Worm (Caenorhabditis elegans) whole organism, L3 larva: Measurements from ENCODE around the gene picc-1.

ENCODE experiments used
- R02D3.7 ChIP-seq: fragments of 150-350 bp; optimal IDR thresholded peaks from 2 replicates; lab custom pipeline; 2014; ENCODE audit warnings: missing biosample characterization, missing genetic modification characterization
- aly-2 ChIP-seq: fragments of 150-350 bp; optimal IDR thresholded peaks from 2 replicates; lab custom pipeline; 2014; ENCODE audit warnings: missing biosample characterization, missing genetic modification characterization
- ama-1 ChIP-seq: fragments of 150-350 bp; optimal IDR thresholded peaks from 2 replicates; lab custom pipeline; 2018
- ceh-16 ChIP-seq: sonication (generic microtip); optimal IDR thresholded peaks from 2 replicates; lab custom pipeline; 2017; ENCODE audit warnings: missing biosample characterization, missing genetic modification characterization
- ceh-82 ChIP-seq: fragments of 150-350 bp; optimal IDR thresholded peaks from 2 replicates; lab custom pipeline; 2014; ENCODE audit warnings: missing biosample characterization, missing genetic modification characterization
- daf-12 ChIP-seq: fragments of 150-350 bp; optimal IDR thresholded peaks from 2 replicates; lab custom pipeline; 2014; ENCODE audit warnings: missing biosample characterization, missing genetic modification reagents, missing genetic modification characterization
- egl-27 ChIP-seq: sonication (generic microtip); optimal IDR thresholded peaks from 4 replicates; lab custom pipeline; 2017; ENCODE audit warnings: missing biosample characterization, missing genetic modification reagents, missing genetic modification characterization
- egl-5 ChIP-seq: fragments of 150-350 bp; optimal IDR thresholded peaks from 2 replicates; lab custom pipeline; 2017; ENCODE audit warnings: missing biosample characterization, missing genetic modification reagents, missing genetic modification characterization, inconsistent platforms
- elt-1 ChIP-seq: fragments of 150-350 bp; optimal IDR thresholded peaks from 2 replicates; lab custom pipeline; 2014; ENCODE audit warnings: missing biosample characterization, missing genetic modification characterization
- elt-2 ChIP-seq: sonication (generic microtip); optimal IDR thresholded peaks from 2 replicates; lab custom pipeline; 2016; ENCODE audit warnings: missing genetic modification reagents, mild to moderate bottlenecking, missing genetic modification characterization, missing compliant biosample characterization
- elt-3 ChIP-seq, 3 experiments: fragments of 150-350 bp in 1 of 3; sonication (generic microtip) in 2 of 3; optimal IDR thresholded peaks; 2 replicates in 2 of 3; 4 replicates in 1 of 3; lab custom pipeline; 2014 to 2017; ENCODE audit warnings: missing biosample characterization in 3 of 3, missing genetic modification characterization in 3 of 3
- eor-1 ChIP-seq, 2 experiments: fragments of 150-350 bp; optimal IDR thresholded peaks; 2 replicates each; lab custom pipeline; 2014 to 2018; ENCODE audit warnings: missing biosample characterization in 2 of 2, missing genetic modification characterization in 2 of 2
- fkh-10 ChIP-seq: sonication (generic microtip); optimal IDR thresholded peaks from 2 replicates; lab custom pipeline; 2017; ENCODE audit warnings: missing biosample characterization, missing genetic modification reagents, missing genetic modification characterization
- fkh-2 ChIP-seq: fragments of 150-350 bp; optimal IDR thresholded peaks from 2 replicates; lab custom pipeline; 2014; ENCODE audit warnings: missing biosample characterization, missing genetic modification reagents, missing genetic modification characterization
- fos-1 ChIP-seq: fragments of 150-350 bp; optimal IDR thresholded peaks from 2 replicates; lab custom pipeline; 2014; ENCODE audit warnings: missing biosample characterization, missing genetic modification characterization
- hmg-11 ChIP-seq: sonication (generic microtip); optimal IDR thresholded peaks from 2 replicates; lab custom pipeline; 2016; ENCODE audit warnings: missing genetic modification characterization, missing compliant biosample characterization
- jun-1 ChIP-seq: fragments of 150-350 bp; optimal IDR thresholded peaks from 2 replicates; lab custom pipeline; 2014; ENCODE audit warnings: missing biosample characterization, missing genetic modification reagents, missing genetic modification characterization
- lin-15B ChIP-seq: fragments of 150-350 bp; optimal IDR thresholded peaks from 2 replicates; lab custom pipeline; 2014; ENCODE audit warnings: missing biosample characterization, missing genetic modification characterization
- lin-39 ChIP-seq: fragments of 150-350 bp; optimal IDR thresholded peaks from 2 replicates; lab custom pipeline; 2018; ENCODE audit warnings: missing biosample characterization, missing genetic modification reagents, missing genetic modification characterization
- mdl-1 ChIP-seq: fragments of 150-350 bp; optimal IDR thresholded peaks from 2 replicates; lab custom pipeline; 2014; ENCODE audit warnings: missing biosample characterization, missing genetic modification characterization
- mml-1 ChIP-seq: fragments of 150-350 bp; sonication (generic microtip); optimal IDR thresholded peaks from 3 replicates; lab custom pipeline; 2014; ENCODE audit warnings: missing biosample characterization, missing genetic modification characterization
- nfya-1 ChIP-seq: sonication (generic microtip); optimal IDR thresholded peaks from 2 replicates; lab custom pipeline; 2017; ENCODE audit warnings: missing genetic modification characterization, mild to moderate bottlenecking, missing compliant biosample characterization, antibody characterized with exemption, moderate library complexity; ENCODE audit not compliant: insufficient read depth
- nhr-11 ChIP-seq: fragments of 150-350 bp; optimal IDR thresholded peaks from 2 replicates; lab custom pipeline; 2014; ENCODE audit warnings: missing biosample characterization, missing genetic modification characterization
- nhr-12 ChIP-seq: fragments of 150-350 bp; optimal IDR thresholded peaks from 2 replicates; lab custom pipeline; 2014; ENCODE audit warnings: missing biosample characterization, missing genetic modification characterization
- nhr-23 ChIP-seq: fragments of 150-350 bp; optimal IDR thresholded peaks from 2 replicates; lab custom pipeline; 2014; ENCODE audit warnings: missing biosample characterization, missing genetic modification reagents, missing genetic modification characterization
- nhr-237 ChIP-seq: fragments of 150-350 bp; optimal IDR thresholded peaks from 2 replicates; lab custom pipeline; 2014; ENCODE audit warnings: missing biosample characterization, missing genetic modification characterization
- nhr-25 ChIP-seq: sonication (generic microtip); optimal IDR thresholded peaks from 2 replicates; lab custom pipeline; 2017; ENCODE audit warnings: missing biosample characterization, missing genetic modification characterization
- nhr-28 ChIP-seq: fragments of 150-350 bp; optimal IDR thresholded peaks from 2 replicates; lab custom pipeline; 2014; ENCODE audit warnings: missing biosample characterization, missing genetic modification characterization
- nhr-43 ChIP-seq: sonication (generic microtip); optimal IDR thresholded peaks from 2 replicates; lab custom pipeline; 2016; ENCODE audit warnings: mild to moderate bottlenecking, missing genetic modification characterization, missing compliant biosample characterization; ENCODE audit not compliant: poor library complexity, severe bottlenecking
- nhr-67 ChIP-seq: fragments of 150-350 bp; optimal IDR thresholded peaks from 2 replicates; lab custom pipeline; 2014; ENCODE audit warnings: missing biosample characterization, missing genetic modification characterization
- nhr-76 ChIP-seq: fragments of 150-350 bp; sonication (generic microtip); optimal IDR thresholded peaks from 5 replicates; lab custom pipeline; 2014; ENCODE audit warnings: missing biosample characterization, missing genetic modification characterization
- nhr-77 ChIP-seq: fragments of 150-350 bp; optimal IDR thresholded peaks from 2 replicates; lab custom pipeline; 2014; ENCODE audit warnings: missing biosample characterization, missing genetic modification characterization
- pha-4 ChIP-seq: fragments of 150-350 bp; optimal IDR thresholded peaks from 2 replicates; lab custom pipeline; 2014; ENCODE audit warnings: missing biosample characterization, missing genetic modification reagents, missing genetic modification characterization
- pqm-1 ChIP-seq: fragments of 150-350 bp; optimal IDR thresholded peaks from 2 replicates; lab custom pipeline; 2017; ENCODE audit warnings: missing biosample characterization, missing genetic modification characterization, inconsistent platforms
- sea-2 ChIP-seq: fragments of 150-350 bp; sonication (generic microtip); optimal IDR thresholded peaks from 4 replicates; lab custom pipeline; 2014; ENCODE audit warnings: missing biosample characterization, missing genetic modification reagents, missing genetic modification characterization
- skn-1 ChIP-seq: fragments of 150-350 bp; optimal IDR thresholded peaks from 2 replicates; lab custom pipeline; 2014; ENCODE audit warnings: missing biosample characterization, missing genetic modification characterization
- snpc-4 ChIP-seq: fragments of 150-350 bp; optimal IDR thresholded peaks from 2 replicates; lab custom pipeline; 2014; ENCODE audit warnings: missing biosample characterization, missing genetic modification characterization
- tbx-2 ChIP-seq: sonication (generic microtip); optimal IDR thresholded peaks from 2 replicates; lab custom pipeline; 2016; ENCODE audit warnings: mild to moderate bottlenecking, missing genetic modification characterization, missing compliant biosample characterization
- unc-39 ChIP-seq: sonication (generic microtip); optimal IDR thresholded peaks from 4 replicates; lab custom pipeline; 2017; ENCODE audit warnings: missing biosample characterization, missing genetic modification characterization
- unc-62 ChIP-seq: fragments of 150-350 bp; sonication (generic microtip); optimal IDR thresholded peaks from 4 replicates; lab custom pipeline; 2014; ENCODE audit warnings: missing biosample characterization, missing genetic modification reagents, missing genetic modification characterization
- ztf-11 ChIP-seq: fragments of 150-350 bp; optimal IDR thresholded peaks from 2 replicates; lab custom pipeline; 2014; ENCODE audit warnings: missing biosample characterization, missing genetic modification characterization

picc-1 gene

DNA sequence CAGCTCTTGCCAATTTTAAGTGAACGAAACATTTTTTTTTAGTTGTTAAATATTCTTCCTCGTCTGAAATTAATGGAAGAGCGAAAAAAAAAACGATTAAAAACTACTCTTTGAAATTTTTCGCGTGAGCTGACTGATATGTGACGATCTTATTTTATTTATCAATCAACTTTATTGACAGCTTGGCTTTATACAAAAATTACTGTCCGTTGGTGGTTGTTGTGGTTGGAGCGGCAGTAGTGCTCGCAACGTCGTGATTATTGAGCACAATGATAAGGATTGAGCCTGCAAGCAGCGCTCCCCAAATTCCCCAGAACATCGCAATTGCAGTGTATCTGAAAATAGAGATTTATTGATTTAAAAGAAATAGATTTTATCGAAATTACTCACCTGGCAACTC, 25.7 kb downstream of the picc-1 start:
- TF ChIP-seq elt-2 (peak; percentile 38), nhr-12 (tag; lab: Kevin White, UChicago) (no peak)

DNA sequence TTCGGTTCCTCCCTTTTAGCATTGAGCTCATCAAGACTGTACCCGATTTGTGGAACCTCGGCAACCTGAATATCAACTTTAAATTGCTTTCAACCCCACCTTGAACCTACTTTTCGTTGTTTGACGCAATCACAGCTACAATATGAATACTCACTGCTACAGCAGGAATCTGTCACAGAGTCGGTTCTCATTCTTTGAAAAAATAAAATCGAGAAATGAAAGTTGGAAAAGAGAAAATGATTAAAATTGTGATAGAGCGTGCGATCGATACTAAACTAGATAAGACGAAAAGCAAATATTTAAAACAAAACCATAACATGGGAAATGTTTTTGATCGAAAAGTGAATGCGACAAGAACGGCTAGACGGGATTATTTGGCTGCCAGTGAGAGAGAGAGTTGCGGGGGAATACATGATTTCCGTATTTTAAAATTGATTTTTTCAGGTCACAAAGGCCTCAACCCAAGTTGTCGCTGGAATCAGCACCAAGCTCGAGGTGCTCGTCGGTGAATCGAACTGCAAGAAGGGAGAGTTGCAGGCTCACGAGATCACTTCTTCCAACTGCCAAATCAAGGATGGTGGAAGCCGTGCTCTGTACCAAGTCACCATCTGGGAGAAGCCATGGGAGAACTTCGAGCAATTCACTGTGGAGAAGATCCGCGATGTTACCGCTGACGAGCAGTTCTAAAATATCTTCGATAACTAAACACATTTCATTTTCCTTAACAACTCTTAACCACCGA, 26.2 kb downstream of the picc-1 start, which contains the start of gene R01B10.3:
Gene R01B10.3, minus strand, starts transcription at position 277 of the 742 bp plus-strand sequence.
- TF ChIP-seq egl-5 = no peak
- peak; percentile 26 for TF ChIP-seq pha-4

DNA sequence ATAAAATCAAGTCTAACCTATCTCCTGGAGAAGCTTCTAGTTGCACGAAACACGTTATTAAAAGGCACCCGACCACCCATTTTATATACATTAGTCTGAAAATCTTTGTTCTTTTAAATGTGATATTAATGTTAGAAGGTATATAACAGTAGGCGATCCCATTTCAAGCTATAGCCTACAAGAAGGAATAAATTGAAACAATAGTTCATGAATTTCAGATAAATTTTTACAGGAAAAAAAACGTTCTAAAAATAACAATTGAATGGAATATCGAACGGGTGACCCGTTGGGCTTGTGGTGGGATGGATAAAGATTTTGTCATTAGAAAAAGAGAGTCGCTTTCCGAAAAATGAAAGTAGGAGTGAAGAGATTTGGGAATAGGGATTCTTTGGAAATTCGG, 29.0 kb downstream of the picc-1 start, which contains the start of gene pgap-3:
Gene pgap-3, minus strand, starts transcription at position 101 of the 400 bp plus-strand sequence.
- TF ChIP-seq nhr-67 (tag; lab: Kevin White, UChicago) (no peak), nfya-1 (tag; lab: Kevin White, UChicago) (no peak), R02D3.7 (no peak), nhr-25 (tag; lab: Kevin White, UChicago) (no peak), fkh-2 (no peak), ceh-82 (no peak), lin-15B (no peak), pqm-1 (tag; lab: Kevin White, UChicago) (no peak), elt-3 (tag; optimal IDR thresholded peaks at IDR 0.05; lab: Kevin White, UChicago) (no peak), mml-1 (tag; lab: Kevin White, UChicago) (no peak)

DNA sequence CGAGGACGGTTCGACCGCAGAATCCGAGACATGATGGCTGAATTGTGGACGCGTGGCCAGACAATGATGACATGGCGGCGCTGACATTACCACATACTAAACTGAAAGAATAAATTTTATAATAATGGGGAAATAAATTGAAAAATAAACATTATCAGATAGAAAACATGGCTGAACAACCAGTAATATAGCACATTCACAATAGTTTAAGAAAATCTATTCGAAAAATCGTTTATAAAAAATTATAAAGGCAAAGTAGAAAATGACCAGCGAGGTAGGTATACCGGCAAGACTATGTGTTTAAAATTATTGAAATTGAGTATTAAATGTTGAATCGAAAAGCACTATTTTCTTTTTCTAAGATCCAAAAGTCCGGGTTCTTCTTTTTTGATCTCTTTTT, 32.4 kb downstream of the picc-1 start, which contains the start of gene jamp-1:
Gene jamp-1, minus strand, starts transcription at position 101 of the 400 bp plus-strand sequence.
- no peak for TF ChIP-seq eor-1 (tag; optimal IDR thresholded peaks at IDR 0.05; lab: Kevin White, UChicago)
- TF ChIP-seq fkh-10 (GFP tag; lab: Kevin White, UChicago) = no peak
- TF ChIP-seq nhr-76 (tag; lab: Kevin White, UChicago) = no peak
- no peak for TF ChIP-seq jun-1
- TF ChIP-seq nhr-28 (tag; lab: Kevin White, UChicago) = no peak
- no peak for TF ChIP-seq nhr-237
- TF ChIP-seq mml-1 (tag; lab: Kevin White, UChicago) = no peak
- no peak for TF ChIP-seq nhr-43 (tag; lab: Kevin White, UChicago)
- TF ChIP-seq lin-39 (tag; lab: Kevin White, UChicago) = no peak
- TF ChIP-seq sea-2 (GFP tag; lab: Kevin White, UChicago) = no peak
- no peak for TF ChIP-seq elt-2
- TF ChIP-seq unc-62 (GFP tag; lab: Kevin White, UChicago) = no peak

DNA sequence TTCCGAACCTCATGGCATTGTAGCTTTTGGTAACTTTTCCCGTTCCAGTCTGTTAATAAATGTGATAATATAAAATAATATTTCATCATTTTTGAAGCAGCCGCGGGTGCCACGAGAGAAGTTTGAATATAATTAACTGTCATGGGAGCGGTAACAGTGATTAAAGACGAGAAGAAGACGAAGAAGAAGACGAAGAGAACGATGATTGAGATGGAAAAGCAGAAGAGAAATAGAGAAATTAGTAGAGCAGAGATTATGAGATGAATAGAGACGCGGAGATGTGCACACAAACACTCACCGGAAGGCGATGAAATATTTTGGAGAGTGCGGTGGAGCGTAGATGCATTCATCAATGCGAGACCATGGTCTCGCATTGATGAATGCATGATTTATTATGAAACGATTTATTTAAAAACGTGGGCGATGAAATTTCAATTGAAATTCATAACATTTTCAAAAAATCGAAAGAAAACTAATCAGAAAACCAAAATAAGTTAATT, 34.4 kb downstream of the picc-1 start, which contains the start of gene seip-1:
Gene seip-1, minus strand, starts transcription at position 51 of the 500 bp plus-strand sequence.
- no peak for TF ChIP-seq nhr-237
- no peak for TF ChIP-seq nhr-67 (tag; lab: Kevin White, UChicago)
- no peak for TF ChIP-seq daf-12
- peak; percentile 6 for TF ChIP-seq nhr-43 (tag; lab: Kevin White, UChicago)
- TF ChIP-seq ceh-16 (tag; lab: Kevin White, UChicago) = no peak
- TF ChIP-seq elt-2 = peak; percentile 79
- TF ChIP-seq tbx-2 = peak; percentile 27
- TF ChIP-seq egl-27 (tag; lab: Kevin White, UChicago) = peak; percentile 32
- no peak for TF ChIP-seq aly-2 (tag; lab: Kevin White, UChicago)
- peak; percentile 89 for TF ChIP-seq lin-39 (tag; lab: Kevin White, UChicago)
- no peak for TF ChIP-seq nhr-77
- TF ChIP-seq fkh-2 = no peak
- TF ChIP-seq fos-1 (tag; lab: Kevin White, UChicago) = peak; percentile 33
- peak; percentile 79 for TF ChIP-seq jun-1
- TF ChIP-seq nhr-23 = peak; percentile 83
- peak; percentile 78 for TF ChIP-seq pqm-1 (tag; lab: Kevin White, UChicago)
- TF ChIP-seq ztf-11 (tag; lab: Kevin White, UChicago) = no peak
- TF ChIP-seq eor-1 (tag; optimal IDR thresholded peaks at IDR 0.05; lab: Kevin White, UChicago) = no peak
- TF ChIP-seq unc-39 (tag; lab: Kevin White, UChicago) = no peak
- TF ChIP-seq lin-15B = peak; percentile 93
- no peak for TF ChIP-seq nhr-28 (tag; lab: Kevin White, UChicago)
- peak; percentile 6 for TF ChIP-seq mdl-1 (tag; lab: Kevin White, UChicago)
- TF ChIP-seq ceh-82 = no peak
- TF ChIP-seq elt-3 (tag; optimal IDR thresholded peaks at IDR 0.05; lab: Kevin White, UChicago) = no peak
- no peak for TF ChIP-seq sea-2 (GFP tag; lab: Kevin White, UChicago)
- peak; percentile 89 for TF ChIP-seq skn-1
- peak; percentile 10 for TF ChIP-seq ama-1 (lab: Kevin White, UChicago)
- TF ChIP-seq hmg-11 (tag; lab: Kevin White, UChicago) = peak; percentile 79
- peak; percentile 90 for TF ChIP-seq pha-4
- no peak for TF ChIP-seq elt-1 (tag; lab: Kevin White, UChicago)
- TF ChIP-seq R02D3.7 = peak; percentile 44
- TF ChIP-seq nhr-76 (tag; lab: Kevin White, UChicago) = no peak
- peak; percentile 87 for TF ChIP-seq nfya-1 (tag; lab: Kevin White, UChicago)
- TF ChIP-seq unc-62 (GFP tag; lab: Kevin White, UChicago) = peak; percentile 30
- TF ChIP-seq nhr-11 (tag; lab: Kevin White, UChicago) = peak; percentile 39
- TF ChIP-seq snpc-4 = peak; percentile 82
